Worm (Caenorhabditis elegans) whole organism, L4/young adult: ENCODE measurements around the gene ipp-5.

Source experiments
- W03F9.2 ChIP-seq: fragments of 150-350 bp; optimal IDR thresholded peaks from 2 replicates; lab custom pipeline; 2014; ENCODE audit warnings: missing biosample characterization, missing genetic modification characterization
- dao-5 ChIP-seq: sonication (generic microtip); optimal IDR thresholded peaks from 2 replicates; lab custom pipeline; 2016; ENCODE audit warnings: missing genotype, missing genetic modification characterization, moderate library complexity, missing compliant biosample characterization
- him-1 ChIP-seq: sonication (generic microtip); optimal IDR thresholded peaks from 2 replicates; lab custom pipeline; 2016; ENCODE audit warnings: missing genotype, missing genetic modification reagents, missing genetic modification characterization, missing compliant biosample characterization

ipp-5 gene

ce11 chrX:6050078-6050477, 18.8 kb downstream of the ipp-5 start:
- TF ChIP-seq dao-5 (no peak), him-1 (tag; lab: Kevin White, UChicago) (no peak), W03F9.2 (tag; lab: Kevin White, UChicago) (no peak)

ce11 chrX:6050849-6051248, 19.6 kb downstream of the ipp-5 start:
- TF ChIP-seq him-1 (tag; lab: Kevin White, UChicago) = no peak

- TF ChIP-seq W03F9.2 (tag; lab: Kevin White, UChicago) (no peak), dao-5 (no peak), him-1 (tag; lab: Kevin White, UChicago) (no peak)
Measured at ce11 chrX:6052744-6053143, 21.5 kb downstream of the ipp-5 start, which contains the start of gene C45B2.6. Gene C45B2.6 (plus strand): TSS chrX:6052879.

ce11 chrX:6057580-6058305, 26.5 kb downstream of the ipp-5 start, which contains the start of gene gln-1:
Gene gln-1 (plus strand): TSS chrX:6058255.
- TF ChIP-seq him-1 (tag; lab: Kevin White, UChicago) (no peak), W03F9.2 (tag; lab: Kevin White, UChicago) (no peak), dao-5 (no peak)

ce11 chrX:6059163-6059782, 28.0 kb downstream of the ipp-5 start:
- no peak for TF ChIP-seq W03F9.2 (tag; lab: Kevin White, UChicago)
- no peak for TF ChIP-seq dao-5
- TF ChIP-seq him-1 (tag; lab: Kevin White, UChicago) = no peak

ce11 chrX:6064385-6064784, 33.1 kb downstream of the ipp-5 start:
- no peak for TF ChIP-seq dao-5
- TF ChIP-seq W03F9.2 (tag; lab: Kevin White, UChicago) = no peak
- TF ChIP-seq him-1 (tag; lab: Kevin White, UChicago) = no peak

- TF ChIP-seq him-1 (tag; lab: Kevin White, UChicago) = no peak
- no peak for TF ChIP-seq W03F9.2 (tag; lab: Kevin White, UChicago)
- no peak for TF ChIP-seq dao-5
Measured at ce11 chrX:6065936-6066452, 34.7 kb downstream of the ipp-5 start, which contains the start of gene ptr-4. Gene ptr-4 (minus strand): TSS chrX:6065986.

ce11 chrX:6066618-6067017, 35.3 kb downstream of the ipp-5 start:
- TF ChIP-seq W03F9.2 (tag; lab: Kevin White, UChicago) (no peak), dao-5 (no peak), him-1 (tag; lab: Kevin White, UChicago) (no peak)

ce11 chrX:6075209-6075608, 43.9 kb downstream of the ipp-5 start, which contains the start of gene lgc-58:
Gene lgc-58 (plus strand): TSS chrX:6075509.
- no peak for TF ChIP-seq W03F9.2 (tag; lab: Kevin White, UChicago)
- no peak for TF ChIP-seq him-1 (tag; lab: Kevin White, UChicago)
- no peak for TF ChIP-seq dao-5

ce11 chrX:6081793-6082192, 50.5 kb downstream of the ipp-5 start:
- TF ChIP-seq dao-5 = no peak
- TF ChIP-seq W03F9.2 (tag; lab: Kevin White, UChicago) = no peak
- TF ChIP-seq him-1 (tag; lab: Kevin White, UChicago) = no peak

ce11 chrX:6082660-6083059, 51.4 kb downstream of the ipp-5 start, which contains the start of gene C45B2.3:
Gene C45B2.3 (plus strand): TSS chrX:6082960.
- TF ChIP-seq dao-5 (no peak), W03F9.2 (tag; lab: Kevin White, UChicago) (no peak), him-1 (tag; lab: Kevin White, UChicago) (no peak)
